Worm (Caenorhabditis elegans): ENCODE data around the gene lgc-55.

The lgc-55 gene

DNA sequence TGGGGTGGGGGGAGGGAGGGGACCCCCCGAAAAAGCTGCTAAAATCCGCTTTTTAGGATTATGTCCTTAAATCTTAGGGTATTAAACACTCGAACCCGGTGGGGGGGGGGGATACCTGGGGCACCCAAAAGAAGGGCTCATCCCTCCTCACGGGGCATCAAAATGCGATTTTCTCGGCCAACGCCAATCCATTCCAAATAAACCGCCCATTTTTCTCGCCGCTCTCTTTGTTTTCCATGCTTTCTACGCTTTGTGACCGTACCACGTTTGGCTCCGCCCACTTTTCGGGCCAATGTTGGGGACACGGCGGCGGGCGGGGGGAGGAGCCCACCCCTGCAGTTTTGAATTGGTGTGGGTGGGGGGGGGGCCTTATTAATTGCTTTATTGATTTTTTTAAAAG, 38.7 kb downstream of the lgc-55 start (continued):
- TF ChIP-seq pax-3 (tag; optimal IDR thresholded peaks at IDR 0.05), result no peak
- TF ChIP-seq unc-86 (tag; optimal IDR thresholded peaks at IDR 0.05), result no peak
- no peak for TF ChIP-seq swsn-7 (tag; optimal IDR thresholded peaks at IDR 0.05)
- no peak for TF ChIP-seq efl-1 (optimal IDR thresholded peaks at IDR 0.05)
- TF ChIP-seq efl-1 (GFP tag; optimal IDR thresholded peaks at IDR 0.05 in 1 of 2), result peak in 1 of 2 experiments; percentile 79
- no peak for TF ChIP-seq skn-1 (tag; optimal IDR thresholded peaks at IDR 0.05)
- TF ChIP-seq elt-3 (tag; optimal IDR thresholded peaks at IDR 0.05), result no peak
- no peak for TF ChIP-seq sox-4 (tag; optimal IDR thresholded peaks at IDR 0.05)
- TF ChIP-seq C04F5.9 (tag; optimal IDR thresholded peaks at IDR 0.05), result no peak
- TF ChIP-seq isw-1 (GFP tag; IDR thresholded peaks at IDR 0.05), result no peak
- no peak for TF ChIP-seq mef-2 (tag; optimal IDR thresholded peaks at IDR 0.05)
- no peak for TF ChIP-seq ces-1 (GFP tag; optimal IDR thresholded peaks at IDR 0.05)
- TF ChIP-seq aha-1 (tag; optimal IDR thresholded peaks at IDR 0.05), result no peak
- TF ChIP-seq lsy-2 (tag; optimal IDR thresholded peaks at IDR 0.05), result peak in 1 of 2 experiments; percentile 34

DNA sequence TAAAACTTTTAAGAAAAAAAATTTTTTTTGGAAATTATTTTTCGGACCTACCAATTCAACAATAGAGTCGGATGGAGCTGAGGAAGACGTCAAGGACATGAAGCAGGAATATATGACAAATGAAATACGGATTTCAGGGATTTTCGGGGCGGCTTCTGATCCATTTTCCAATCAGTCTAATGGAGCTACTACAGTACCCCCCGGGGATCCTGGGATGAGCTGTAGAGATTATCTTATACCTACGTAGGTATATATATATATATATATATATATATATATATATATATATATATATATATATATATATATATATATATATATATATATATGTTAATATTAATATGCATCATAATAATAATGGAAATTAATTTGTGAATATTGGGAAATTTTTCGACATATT, 41.2 kb downstream of the lgc-55 start, which contains the start of gene ttx-1:
Gene ttx-1, minus strand, starts transcription at position 101 of the 400 bp plus-strand sequence.
- TF ChIP-seq jun-1 (tag; optimal IDR thresholded peaks at IDR 0.05) (no peak), lin-13 (GFP tag; optimal IDR thresholded peaks at IDR 0.05) (no peak), elt-3 (tag; optimal IDR thresholded peaks at IDR 0.05) (no peak), ceh-88 (GFP tag; IDR thresholded peaks at IDR 0.05) (no peak), lir-3 (tag; optimal IDR thresholded peaks at IDR 0.05; ENCODE audit: poor library complexity) (no peak), nhr-28 (tag; optimal IDR thresholded peaks at IDR 0.05) (no peak), skn-1 (tag; optimal IDR thresholded peaks at IDR 0.05) (no peak)

DNA sequence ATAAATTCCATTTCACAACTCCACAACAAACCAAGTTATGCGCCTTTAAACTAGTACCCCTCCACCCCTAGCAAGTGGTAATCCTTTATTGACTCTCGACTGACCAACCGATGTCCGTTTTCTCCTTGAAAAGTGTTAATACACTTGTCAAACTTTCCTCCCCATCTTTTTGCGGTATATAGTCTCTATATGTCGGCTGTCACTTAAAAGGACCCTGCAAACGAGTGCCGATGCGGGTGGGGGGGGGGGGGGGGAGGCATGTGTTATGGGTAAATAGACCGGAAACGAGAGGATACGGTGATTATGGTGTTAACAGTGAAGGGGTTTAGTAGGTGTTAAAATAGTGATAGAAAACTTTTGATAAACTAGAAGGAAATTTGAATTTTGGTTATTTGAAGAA, 42.2 kb downstream of the lgc-55 start:
- TF ChIP-seq nhr-90 (tag; optimal IDR thresholded peaks at IDR 0.05; ENCODE audit: poor library complexity) (no peak), C16A3.4 (tag; optimal IDR thresholded peaks at IDR 0.05) (no peak)

ce11 chrV:20067075-20067474, 44.2 kb downstream of the lgc-55 start:
- TF ChIP-seq nhr-237 (tag; optimal IDR thresholded peaks at IDR 0.05), result no peak
- TF ChIP-seq unc-30 (tag; optimal IDR thresholded peaks at IDR 0.05), result no peak
- TF ChIP-seq dsc-1 (tag; optimal IDR thresholded peaks at IDR 0.05), result no peak
- TF ChIP-seq lin-13 (GFP tag; optimal IDR thresholded peaks at IDR 0.05), result no peak
- TF ChIP-seq sptf-1 (tag; optimal IDR thresholded peaks at IDR 0.05), result no peak
- no peak for TF ChIP-seq snu-23 (GFP tag; optimal IDR thresholded peaks at IDR 0.05)
- TF ChIP-seq xbp-1 (tag; optimal IDR thresholded peaks at IDR 0.05), result no peak
- no peak for TF ChIP-seq pag-3 (tag; optimal IDR thresholded peaks at IDR 0.05; ENCODE audit: borderline replicate concordance, insufficient read depth)
- no peak for TF ChIP-seq aha-1 (tag; optimal IDR thresholded peaks at IDR 0.05)
- TF ChIP-seq ces-1 (GFP tag; optimal IDR thresholded peaks at IDR 0.05), result no peak

DNA sequence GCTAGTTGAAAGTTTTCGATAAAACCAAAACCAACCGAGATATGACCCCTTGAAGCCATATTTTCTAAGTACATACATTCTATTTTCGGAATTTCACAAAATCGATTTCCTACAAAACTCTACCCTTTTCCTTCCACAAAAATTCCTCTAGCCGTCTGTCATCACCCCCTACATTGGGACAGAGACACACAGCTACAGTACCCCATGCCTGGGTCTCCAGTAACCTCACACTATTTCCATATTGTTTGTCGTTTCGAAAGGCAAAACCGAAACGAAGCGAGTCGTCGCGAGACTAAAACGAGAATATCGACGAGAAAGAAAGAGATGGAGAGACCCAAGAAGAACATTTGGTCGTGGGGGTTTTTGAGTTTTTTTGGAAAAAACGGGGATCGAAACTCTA, 45.5 kb downstream of the lgc-55 start:
- TF ChIP-seq elt-3 (tag; optimal IDR thresholded peaks at IDR 0.05), result no peak
- TF ChIP-seq hlh-4 (tag; optimal IDR thresholded peaks at IDR 0.05), result no peak
- TF ChIP-seq mdl-1 (tag; optimal IDR thresholded peaks at IDR 0.05), result peak in 1 of 2 experiments; percentile 10
- TF ChIP-seq fkh-10 (GFP tag; optimal IDR thresholded peaks at IDR 0.05), result no peak
- no peak for TF ChIP-seq nhr-47 (tag; optimal IDR thresholded peaks at IDR 0.05)
- peak; percentile 6 for TF ChIP-seq blmp-1 (tag; optimal IDR thresholded peaks at IDR 0.05)
- TF ChIP-seq efl-3 (GFP tag; optimal IDR thresholded peaks at IDR 0.05), result no peak
- peak; percentile 4 for TF ChIP-seq swsn-7 (tag; optimal IDR thresholded peaks at IDR 0.05)
- no peak for TF ChIP-seq unc-30 (tag; optimal IDR thresholded peaks at IDR 0.05)
- TF ChIP-seq snu-23 (GFP tag; optimal IDR thresholded peaks at IDR 0.05), result peak; percentile 51
- TF ChIP-seq nhr-90 (tag; optimal IDR thresholded peaks at IDR 0.05; ENCODE audit: poor library complexity), result peak; percentile 1
- TF ChIP-seq lsy-2 (tag; optimal IDR thresholded peaks at IDR 0.05), result peak; percentile 63 to 91
- TF ChIP-seq hpl-2 (GFP tag; optimal IDR thresholded peaks at IDR 0.05), result no peak
- TF ChIP-seq lin-35 (GFP tag; optimal IDR thresholded peaks at IDR 0.05), result peak in 1 of 2 experiments; percentile 53
- peak; percentile 15 for TF ChIP-seq skn-1 (tag; optimal IDR thresholded peaks at IDR 0.05)
